Worm (Caenorhabditis elegans): ENCODE measurements around the gene clec-205.

ce11 chrV:1811035-1811434 lies 50.3 kb downstream of the clec-205 start, which contains the start of gene Y46H3A.4:
- TF ChIP-seq him-1 (tag; optimal IDR thresholded peaks at IDR 0.05), result no peak
- no peak for TF ChIP-seq W03F9.2 (tag; optimal IDR thresholded peaks at IDR 0.05)

All from whole organism, L4/young adult.